Worm (Caenorhabditis elegans) whole organism, L1 larva: ENCODE measurements around the gene Y75B8A.8.

ENCODE experiments used
- blmp-1 ChIP-seq: fragments of 150-350 bp; optimal IDR thresholded peaks from 2 replicates; lab custom pipeline; 2014; ENCODE audit warnings: missing biosample characterization, missing genetic modification characterization
- ces-1 ChIP-seq: fragments of 150-350 bp; optimal IDR thresholded peaks from 2 replicates; lab custom pipeline; 2014; ENCODE audit warnings: missing biosample characterization, missing genetic modification reagents, missing genetic modification characterization
- fkh-10 ChIP-seq: sonication (generic microtip); optimal IDR thresholded peaks from 2 replicates; lab custom pipeline; 2017; ENCODE audit warnings: missing biosample characterization, missing genetic modification reagents, missing genetic modification characterization
- mdl-1 ChIP-seq, 2 experiments: fragments of 150-350 bp; optimal IDR thresholded peaks; 2 replicates each; lab custom pipeline; 2014 to 2017; ENCODE audit warnings: missing biosample characterization in 2 of 2, missing genetic modification characterization in 2 of 2, inconsistent platforms in 1 of 2
- nhr-77 ChIP-seq: fragments of 150-350 bp; optimal IDR thresholded peaks from 2 replicates; lab custom pipeline; 2014; ENCODE audit warnings: missing biosample characterization, missing genetic modification characterization
- tbx-2 ChIP-seq: sonication (generic microtip); optimal IDR thresholded peaks from 2 replicates; lab custom pipeline; 2016; ENCODE audit warnings: missing genetic modification characterization, missing compliant biosample characterization
- xbp-1 ChIP-seq: sonication (generic microtip); optimal IDR thresholded peaks from 2 replicates; lab custom pipeline; 2016; ENCODE audit warnings: missing genetic modification characterization, missing compliant biosample characterization
- zag-1 ChIP-seq: fragments of 150-350 bp; optimal IDR thresholded peaks from 2 replicates; lab custom pipeline; 2014; ENCODE audit warnings: missing biosample characterization, missing genetic modification characterization

DNA sequence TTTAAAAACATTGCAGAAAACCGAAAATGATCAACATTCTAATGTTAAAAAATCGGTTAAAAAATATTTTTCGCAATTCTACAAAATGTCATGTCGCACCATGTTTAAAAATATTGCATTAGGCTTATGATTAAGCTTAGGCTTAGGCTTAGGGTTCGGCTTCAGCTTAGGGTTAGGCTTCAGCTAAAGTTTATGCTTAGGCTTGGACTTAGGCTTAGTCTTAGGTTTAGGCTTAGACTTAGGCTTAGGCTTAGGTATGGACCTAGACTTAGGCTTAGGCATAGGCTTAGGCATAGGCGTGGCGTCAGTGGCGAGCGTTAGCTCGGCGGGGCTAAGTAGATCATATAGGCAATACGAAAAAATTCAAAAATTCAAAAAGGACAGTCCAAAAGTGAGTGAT, 36.2 kb upstream of the Y75B8A.8 start:
- TF ChIP-seq nhr-77 (no peak), ces-1 (GFP tag; lab: Kevin White, UChicago) (no peak), tbx-2 (tag; lab: Kevin White, UChicago) (no peak), mdl-1 (tag; optimal IDR thresholded peaks at IDR 0.05; lab: Kevin White, UChicago) (no peak), zag-1 (tag; lab: Kevin White, UChicago) (no peak), blmp-1 (tag; lab: Kevin White, UChicago) (no peak), fkh-10 (GFP tag; lab: Kevin White, UChicago) (no peak), xbp-1 (tag; lab: Kevin White, UChicago) (no peak)
